Worm (Caenorhabditis elegans) whole organism, early embryonic: ENCODE data around the gene ZK1248.5.
"Not testable (repeated sequence)": the region's sequence is repeated elsewhere in the genome, so short reads cannot be mapped to it uniquely, and the experiment has no call there.

Source experiments
- F13C5.2 ChIP-seq: sonication (generic microtip); optimal IDR thresholded peaks from 2 replicates; lab custom pipeline; 2017; ENCODE audit warnings: mild to moderate bottlenecking, missing genetic modification characterization, inconsistent platforms, missing compliant biosample characterization
- ama-1 ChIP-seq: fragments of 150-350 bp; optimal IDR thresholded peaks from 2 replicates; lab custom pipeline; 2014
- sea-1 ChIP-seq: fragments of 200-800 bp; sonication (Bioruptor generic); conservative IDR thresholded peaks from 2 replicates; pipeline ENCODE4 v1.3.6; 2022; ENCODE audit warnings: missing genetic modification characterization, missing compliant biosample characterization

DNA sequence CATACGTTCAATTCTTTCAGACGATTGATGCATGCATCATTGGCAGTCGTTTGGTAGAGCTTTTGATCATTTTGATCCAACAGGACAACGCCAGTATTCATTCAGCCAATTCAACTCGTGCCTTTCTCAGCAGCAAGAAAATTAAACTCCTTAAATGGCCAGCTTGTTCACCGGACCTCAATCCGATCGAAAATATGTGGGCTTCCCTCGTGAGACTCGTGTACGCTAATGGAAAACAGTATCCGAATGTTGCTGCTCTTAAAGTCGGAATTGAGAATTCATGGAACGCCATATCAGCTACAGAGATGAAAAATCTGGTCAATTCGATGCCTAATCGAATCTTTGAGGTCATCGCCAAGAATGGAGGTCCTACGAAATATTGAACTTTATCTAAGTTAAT is 5.1 kb downstream of the ZK1248.5 start, which contains the start of gene wago-5:
- TF ChIP-seq sea-1; ama-1 (lab: Kevin White, UChicago); F13C5.2 (tag; lab: Kevin White, UChicago): not testable (repeated sequence)
